Worm (Caenorhabditis elegans): ENCODE results near the gene fbxb-39.

ce11 chrII:1063926-1064325 is 23.6 kb upstream of the fbxb-39 start:
- TF ChIP-seq ceh-34 (tag; optimal IDR thresholded peaks at IDR 0.05) (no peak), nhr-11 (tag; optimal IDR thresholded peaks at IDR 0.05) (no peak), K02D7.2 (tag; optimal IDR thresholded peaks at IDR 0.05) (no peak), tbx-2 (tag; optimal IDR thresholded peaks at IDR 0.05) (no peak), sox-4 (tag; optimal IDR thresholded peaks at IDR 0.05) (no peak), T23F11.4 (GFP tag; optimal IDR thresholded peaks at IDR 0.05) (no peak), unc-86 (tag; optimal IDR thresholded peaks at IDR 0.05) (no peak), lin-11 (tag; optimal IDR thresholded peaks at IDR 0.05) (no peak), ceh-2 (tag; optimal IDR thresholded peaks at IDR 0.05) (no peak), ets-4 (tag; optimal IDR thresholded peaks at IDR 0.05) (no peak), tbx-7 (tag; optimal IDR thresholded peaks at IDR 0.05) (no peak), Y22D7AL.16 (tag; optimal IDR thresholded peaks at IDR 0.05) (no peak), npax-4 (tag; optimal IDR thresholded peaks at IDR 0.05) (no peak)

All from whole organism, late embryonic.